Worm (Caenorhabditis elegans): Measurements from ENCODE around the gene F40G12.4.

F40G12.4 gene

DNA sequence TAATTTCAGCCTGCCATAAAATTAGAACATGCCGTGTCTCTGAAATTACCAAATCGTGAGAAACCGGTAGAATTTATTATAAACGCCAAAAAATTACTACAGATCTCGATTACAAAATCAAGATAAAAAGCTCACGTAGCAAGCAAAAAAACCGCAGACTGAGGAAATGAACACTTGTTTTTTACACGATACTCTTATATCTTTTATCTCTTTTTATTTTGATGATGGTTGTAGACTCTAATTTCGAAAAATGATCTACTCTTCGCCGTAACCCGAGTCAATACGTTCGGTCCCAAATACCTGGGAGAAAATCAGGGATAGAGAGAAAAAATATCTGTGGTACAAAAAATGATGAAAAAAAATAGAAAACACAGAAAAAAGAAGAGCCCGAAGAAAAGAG, 45.4 kb downstream of the F40G12.4 start:
- TF ChIP-seq lin-32 (GFP tag; optimal IDR thresholded peaks at IDR 0.05) (no peak), snpc-4 (tag; optimal IDR thresholded peaks at IDR 0.05) (no peak), unc-120 (tag; optimal IDR thresholded peaks at IDR 0.05; ENCODE audit: poor library complexity, severe bottlenecking) (no peak), hlh-1 (tag; optimal IDR thresholded peaks at IDR 0.05) (no peak), ztf-11 (tag; optimal IDR thresholded peaks at IDR 0.05) (no peak), bed-3 (GFP tag; optimal IDR thresholded peaks at IDR 0.05) (no peak), ceh-43 (GFP tag; optimal IDR thresholded peaks at IDR 0.05) (no peak), mls-2 (tag; optimal IDR thresholded peaks at IDR 0.05) (no peak), zip-8 (tag; optimal IDR thresholded peaks at IDR 0.05) (no peak), drap-1 (GFP tag; optimal IDR thresholded peaks at IDR 0.05) (no peak), ham-2 (GFP tag; optimal IDR thresholded peaks at IDR 0.05) (no peak), sem-2 (GFP tag; optimal IDR thresholded peaks at IDR 0.05) (no peak), pha-4 (tag; optimal IDR thresholded peaks at IDR 0.05) (no peak), sptf-1 (tag; optimal IDR thresholded peaks at IDR 0.05) (no peak), mep-1 (tag; optimal IDR thresholded peaks at IDR 0.05) (no peak), M03D4.4 (tag; optimal IDR thresholded peaks at IDR 0.05) (no peak), unc-39 (tag; optimal IDR thresholded peaks at IDR 0.05) (no peak), ces-1 (GFP tag; optimal IDR thresholded peaks at IDR 0.05) (no peak), mab-5 (tag; optimal IDR thresholded peaks at IDR 0.05) (no peak)

Data from whole organism, mixed stage, embryonic.